Worm (Caenorhabditis elegans): ENCODE data around the gene cnc-7.

The cnc-7 gene

ce11 chrV:20406817-20407216 is 12.9 kb downstream of the cnc-7 start:
- TF ChIP-seq unc-62 (GFP tag; optimal IDR thresholded peaks at IDR 0.05) = no peak

- TF ChIP-seq unc-62 (GFP tag; optimal IDR thresholded peaks at IDR 0.05) = no peak
These were observed 15.1 kb downstream of the cnc-7 start for ce11 chrV:20409016-20409415.

- no peak for TF ChIP-seq unc-62 (GFP tag; optimal IDR thresholded peaks at IDR 0.05)
These were observed 16.4 kb downstream of the cnc-7 start for ce11 chrV:20410285-20410684.

- TF ChIP-seq unc-62 (GFP tag; optimal IDR thresholded peaks at IDR 0.05) = no peak
These were observed 17.8 kb downstream of the cnc-7 start, which contains the start of gene F53H2.3 for ce11 chrV:20411659-20412058. TSS of gene F53H2.3 (minus strand) at chrV:20411759.

ce11 chrV:20412225-20412624 is 18.4 kb downstream of the cnc-7 start:
- TF ChIP-seq unc-62 (GFP tag; optimal IDR thresholded peaks at IDR 0.05) = no peak

- TF ChIP-seq unc-62 (GFP tag; optimal IDR thresholded peaks at IDR 0.05) = no peak
These were observed 19.6 kb downstream of the cnc-7 start for ce11 chrV:20413426-20413825.

ce11 chrV:20413936-20414335 is 20.1 kb downstream of the cnc-7 start:
- TF ChIP-seq unc-62 (GFP tag; optimal IDR thresholded peaks at IDR 0.05) = no peak

- no peak for TF ChIP-seq unc-62 (GFP tag; optimal IDR thresholded peaks at IDR 0.05)
These were observed 21.5 kb downstream of the cnc-7 start for ce11 chrV:20415415-20415814.

ce11 chrV:20416335-20416734 is 22.5 kb downstream of the cnc-7 start:
- TF ChIP-seq unc-62 (GFP tag; optimal IDR thresholded peaks at IDR 0.05) = no peak

ce11 chrV:20416790-20417189 is 22.9 kb downstream of the cnc-7 start:
- TF ChIP-seq unc-62 (GFP tag; optimal IDR thresholded peaks at IDR 0.05) = no peak

ce11 chrV:20417809-20418208 is 23.9 kb downstream of the cnc-7 start:
- TF ChIP-seq unc-62 (GFP tag; optimal IDR thresholded peaks at IDR 0.05) = no peak

ce11 chrV:20418768-20419167 is 24.9 kb downstream of the cnc-7 start:
- TF ChIP-seq unc-62 (GFP tag; optimal IDR thresholded peaks at IDR 0.05) = no peak

- no peak for TF ChIP-seq unc-62 (GFP tag; optimal IDR thresholded peaks at IDR 0.05)
These were observed 25.8 kb downstream of the cnc-7 start for ce11 chrV:20419643-20420042.

ce11 chrV:20422738-20423137 is 28.9 kb downstream of the cnc-7 start:
- no peak for TF ChIP-seq unc-62 (GFP tag; optimal IDR thresholded peaks at IDR 0.05)

- no peak for TF ChIP-seq unc-62 (GFP tag; optimal IDR thresholded peaks at IDR 0.05)
These were observed 29.6 kb downstream of the cnc-7 start for ce11 chrV:20423428-20423827.

- no peak for TF ChIP-seq unc-62 (GFP tag; optimal IDR thresholded peaks at IDR 0.05)
These were observed 30.6 kb downstream of the cnc-7 start for ce11 chrV:20424229-20425182.

ce11 chrV:20425183-20425400 is 31.2 kb downstream of the cnc-7 start, which contains the start of the genes fce-2 and F48F5.8:
TSS of gene fce-2 (plus strand) at chrV:20425301.
TSS of gene F48F5.8 (plus strand) at chrV:20425342.
- no peak for TF ChIP-seq unc-62 (GFP tag; optimal IDR thresholded peaks at IDR 0.05)
